Fruit fly (Drosophila melanogaster) whole organism, embryonic: ENCODE data around the gene Oatp33Eb.
A peak's percentile ranks its signal among the peaks of the same experiment; 100 is the strongest.

ENCODE experiments used
- Adf1 ChIP-seq: fragments of 200-800 bp; sonication (Bioruptor generic); IDR thresholded peaks from 2 replicates; pipeline ENCODE4 v1.3.6; 2022; ENCODE audit warnings: missing biosample characterization, missing genetic modification characterization
- Aef1 ChIP-seq: fragments of 200-800 bp; sonication (Bioruptor generic); IDR thresholded peaks from 3 replicates; pipeline ENCODE4 v1.3.6; 2022; ENCODE audit warnings: missing biosample characterization, missing genetic modification characterization
- Atf3 ChIP-seq: fragments of 200-800 bp; sonication (Bioruptor generic); optimal IDR thresholded peaks from 3 replicates; lab custom pipeline; 2016; ENCODE audit warnings: missing biosample characterization, missing genetic modification characterization
- Bteb2 ChIP-seq: fragments of 200-800 bp; sonication (Bioruptor generic); optimal IDR thresholded peaks from 2 replicates; lab custom pipeline; 2016; ENCODE audit warnings: missing biosample characterization, missing genetic modification characterization
- CG11085 ChIP-seq: fragments of 200-800 bp; sonication (Bioruptor generic); IDR thresholded peaks from 2 replicates; pipeline ENCODE4 v1.3.6; 2022; ENCODE audit warnings: missing biosample characterization, missing genetic modification characterization
- CG12104 ChIP-seq: fragments of 200-800 bp; sonication (Bioruptor generic); optimal IDR thresholded peaks from 3 replicates; lab custom pipeline; 2016; ENCODE audit warnings: missing biosample characterization, missing genetic modification characterization
- CG1233 ChIP-seq: fragments of 200-800 bp; sonication (Bioruptor generic); optimal IDR thresholded peaks from 4 replicates; lab custom pipeline; 2018; ENCODE audit warnings: missing biosample characterization, mild to moderate bottlenecking, missing genetic modification characterization
- CG12659 ChIP-seq: fragments of 200-800 bp; sonication (Bioruptor generic); optimal IDR thresholded peaks from 3 replicates; lab custom pipeline; 2017; ENCODE audit warnings: mild to moderate bottlenecking, missing biosample characterization, missing genetic modification reagents, missing genetic modification characterization
- CG12769 ChIP-seq: fragments of 200-800 bp; sonication (Bioruptor generic); optimal IDR thresholded peaks from 2 replicates; lab custom pipeline; 2019; ENCODE audit warnings: missing biosample characterization, mild to moderate bottlenecking, missing genetic modification characterization, moderate library complexity
- CG13296 ChIP-seq: fragments of 200-800 bp; sonication (Bioruptor generic); optimal IDR thresholded peaks from 3 replicates; lab custom pipeline; 2018; ENCODE audit warnings: missing biosample characterization, mild to moderate bottlenecking, missing genetic modification characterization
- CG14667 ChIP-seq: fragments of 200-800 bp; sonication (Bioruptor generic); IDR thresholded peaks from 2 replicates; pipeline ENCODE4 v1.3.6; 2022; ENCODE audit warnings: missing biosample characterization, missing genetic modification characterization
- CG15073 ChIP-seq: fragments of 200-800 bp; sonication (Bioruptor generic); optimal IDR thresholded peaks from 2 replicates; lab custom pipeline; 2016; ENCODE audit warnings: missing biosample characterization, missing genetic modification characterization
- CG16863 ChIP-seq: fragments of 200-800 bp; sonication (Bioruptor generic); optimal IDR thresholded peaks from 3 replicates; lab custom pipeline; 2016; ENCODE audit warnings: missing biosample characterization, missing genetic modification characterization
- CG17385 ChIP-seq: fragments of 200-800 bp; sonication (Bioruptor generic); optimal IDR thresholded peaks from 3 replicates; lab custom pipeline; 2018; ENCODE audit warnings: missing biosample characterization, mild to moderate bottlenecking, missing genetic modification characterization
- CG3847 ChIP-seq: fragments of 200-800 bp; sonication (Bioruptor generic); IDR thresholded peaks from 2 replicates; pipeline ENCODE4 v1.3.6; 2022; ENCODE audit warnings: missing biosample characterization, missing genetic modification characterization
- CG42726 ChIP-seq: fragments of 200-800 bp; sonication (Bioruptor generic); IDR thresholded peaks from 2 replicates; pipeline ENCODE4 v1.3.6; 2022; ENCODE audit warnings: missing biosample characterization, missing genetic modification characterization; ENCODE audit not compliant: partially characterized antibody
- CG4404 ChIP-seq: fragments of 200-800 bp; sonication (Bioruptor generic); IDR thresholded peaks from 2 replicates; pipeline ENCODE4 v1.3.6; 2022; ENCODE audit warnings: missing biosample characterization, missing genetic modification characterization
- CG7357 ChIP-seq: fragments of 200-800 bp; sonication (Bioruptor generic); IDR thresholded peaks from 3 replicates; pipeline ENCODE4 v1.3.6; 2022; ENCODE audit warnings: missing biosample characterization, missing genetic modification characterization
- CG7372 ChIP-seq: fragments of 200-800 bp; sonication (Bioruptor generic); IDR thresholded peaks from 2 replicates; pipeline ENCODE4 v1.3.6; 2022; ENCODE audit warnings: missing biosample characterization, missing genetic modification characterization
- CG7745 ChIP-seq: fragments of 200-800 bp; sonication (Bioruptor generic); optimal IDR thresholded peaks from 2 replicates; lab custom pipeline; 2018; ENCODE audit warnings: missing biosample characterization, mild to moderate bottlenecking, missing genetic modification characterization, moderate library complexity
- CG7839 ChIP-seq: fragments of 200-800 bp; sonication (Bioruptor generic); optimal IDR thresholded peaks from 3 replicates; lab custom pipeline; 2018; ENCODE audit warnings: missing biosample characterization, mild to moderate bottlenecking, missing genetic modification characterization, moderate library complexity
- Camta ChIP-seq: fragments of 200-800 bp; sonication (Bioruptor generic); optimal IDR thresholded peaks from 2 replicates; lab custom pipeline; 2016; ENCODE audit warnings: missing biosample characterization, missing genetic modification characterization
- Drgx ChIP-seq: fragments of 200-800 bp; sonication (Bioruptor generic); IDR thresholded peaks from 2 replicates; pipeline ENCODE4 v1.3.6; 2022; ENCODE audit warnings: missing biosample characterization, missing genetic modification characterization
- Kr ChIP-seq: fragments of 200-800 bp; sonication (Bioruptor generic); optimal IDR thresholded peaks from 2 replicates; lab custom pipeline; 2017; ENCODE audit warnings: missing biosample characterization, mild to moderate bottlenecking, missing genetic modification characterization
- Optix ChIP-seq: fragments of 200-800 bp; sonication (Bioruptor generic); IDR thresholded peaks from 3 replicates; pipeline ENCODE4 v1.3.6; 2022; ENCODE audit warnings: missing biosample characterization, missing genetic modification characterization
- Scr ChIP-seq: fragments of 200-800 bp; sonication (Bioruptor generic); IDR thresholded peaks from 2 replicates; pipeline ENCODE4 v1.3.6; 2022; ENCODE audit warnings: missing biosample characterization, missing genetic modification characterization; ENCODE audit not compliant: partially characterized antibody
- TFAM ChIP-seq: fragments of 200-800 bp; sonication (Bioruptor generic); optimal IDR thresholded peaks from 2 replicates; lab custom pipeline; 2017; ENCODE audit warnings: missing biosample characterization, missing genetic modification characterization, inconsistent platforms
- Tbp ChIP-seq: fragments of >200 bp; optimal IDR thresholded peaks from 2 replicates; lab custom pipeline; 2018; ENCODE audit warnings: missing biosample characterization, missing genetic modification characterization
- Trl ChIP-seq, 3 experiments: fragments of >200 bp in 2 of 3; fragments of 200-800 bp in 1 of 3; sonication (Bioruptor generic) in 1 of 3; optimal IDR thresholded peaks; 2 replicates in 1 of 3; 3 replicates in 2 of 3; lab custom pipeline; 2016 to 2017; ENCODE audit warnings: missing biosample characterization in 1 of 3, missing genetic modification characterization in 1 of 3
- YL-1 ChIP-seq: fragments of 200-800 bp; sonication (Bioruptor generic); optimal IDR thresholded peaks from 3 replicates; lab custom pipeline; 2017; ENCODE audit warnings: missing biosample characterization, mild to moderate bottlenecking, missing genetic modification characterization
- bowl ChIP-seq: fragments of 200-800 bp; sonication (Bioruptor generic); IDR thresholded peaks from 2 replicates; pipeline ENCODE4 v1.3.6; 2022; ENCODE audit warnings: missing biosample characterization, missing genetic modification characterization
- crp ChIP-seq, 2 experiments: fragments of 200-800 bp; sonication (Bioruptor generic); optimal IDR thresholded peaks; 2 replicates in 1 of 2; 3 replicates in 1 of 2; lab custom pipeline; 2017; ENCODE audit warnings: missing biosample characterization in 2 of 2, missing genetic modification characterization in 2 of 2, mild to moderate bottlenecking in 1 of 2, moderate library complexity in 1 of 2
- dmrt11E ChIP-seq: fragments of 200-800 bp; sonication (Bioruptor generic); optimal IDR thresholded peaks from 3 replicates; lab custom pipeline; 2018; ENCODE audit warnings: missing biosample characterization, mild to moderate bottlenecking, missing genetic modification characterization, moderate library complexity
- eyg ChIP-seq: fragments of 200-800 bp; sonication (Bioruptor generic); optimal IDR thresholded peaks from 3 replicates; lab custom pipeline; 2016; ENCODE audit warnings: missing biosample characterization, missing genetic modification characterization
- gro ChIP-seq: fragments of 200-800 bp; sonication (Bioruptor generic); optimal IDR thresholded peaks from 2 replicates; lab custom pipeline; 2016; ENCODE audit warnings: missing biosample characterization, missing genetic modification characterization
- h ChIP-seq: fragments of >200 bp; optimal IDR thresholded peaks from 2 replicates; lab custom pipeline; 2017
- hth ChIP-seq: fragments of >200 bp; optimal IDR thresholded peaks from 2 replicates; lab custom pipeline; 2017; ENCODE audit warnings: inconsistent platforms
- lilli ChIP-seq: fragments of 200-800 bp; sonication (Bioruptor generic); optimal IDR thresholded peaks from 3 replicates; lab custom pipeline; 2016; ENCODE audit warnings: missing biosample characterization, missing genetic modification characterization
- lov ChIP-seq, 2 experiments: fragments of 200-800 bp in 1 of 2; fragments of >200 bp in 1 of 2; sonication (Bioruptor generic) in 1 of 2; IDR thresholded peaks in 1 of 2; optimal IDR thresholded peaks in 1 of 2; 2 replicates in 1 of 2; 3 replicates in 1 of 2; pipeline versions ENCODE4 v1.3.6 to Lab custom; 2017 to 2022; ENCODE audit warnings: missing biosample characterization in 1 of 2, missing genetic modification characterization in 1 of 2
- phol ChIP-seq: fragments of 200-800 bp; sonication (Bioruptor generic); optimal IDR thresholded peaks from 3 replicates; lab custom pipeline; 2018; ENCODE audit warnings: missing biosample characterization, mild to moderate bottlenecking, missing genetic modification characterization, moderate library complexity
- repo ChIP-seq: fragments of 200-800 bp; sonication (Bioruptor generic); optimal IDR thresholded peaks from 2 replicates; lab custom pipeline; 2016; ENCODE audit warnings: missing biosample characterization, missing genetic modification characterization
- sim ChIP-seq: fragments of 200-800 bp; sonication (Bioruptor generic); IDR thresholded peaks from 2 replicates; pipeline ENCODE4 v1.3.6; 2022; ENCODE audit warnings: missing biosample characterization, missing genetic modification characterization
- sna ChIP-seq: fragments of 200-800 bp; sonication (Bioruptor generic); IDR thresholded peaks from 2 replicates; pipeline ENCODE4 v1.3.6; 2022; ENCODE audit warnings: missing biosample characterization, missing genetic modification characterization; ENCODE audit not compliant: partially characterized antibody
- sqz ChIP-seq: fragments of 200-800 bp; sonication (Bioruptor generic); optimal IDR thresholded peaks from 3 replicates; lab custom pipeline; 2018; ENCODE audit warnings: missing biosample characterization, mild to moderate bottlenecking, missing genetic modification characterization
- tna ChIP-seq: fragments of 200-800 bp; sonication (Bioruptor generic); IDR thresholded peaks from 2 replicates; pipeline ENCODE4 v1.3.6; 2022; ENCODE audit warnings: missing biosample characterization, missing genetic modification characterization; ENCODE audit not compliant: partially characterized antibody
- tup ChIP-seq: fragments of 200-800 bp; sonication (Bioruptor generic); optimal IDR thresholded peaks from 2 replicates; lab custom pipeline; 2016; ENCODE audit warnings: missing biosample characterization, mild to moderate bottlenecking, missing genetic modification characterization, moderate library complexity
- yki ChIP-seq: fragments of >200 bp; optimal IDR thresholded peaks from 3 replicates; lab custom pipeline; 2018
- z ChIP-seq: fragments of 200-800 bp; sonication (Bioruptor generic); IDR thresholded peaks from 3 replicates; pipeline ENCODE4 v1.3.6; 2022; ENCODE audit warnings: missing biosample characterization, missing genetic modification characterization
- zen ChIP-seq: fragments of 200-800 bp; sonication (Bioruptor generic); optimal IDR thresholded peaks from 3 replicates; lab custom pipeline; 2018; ENCODE audit warnings: missing biosample characterization, mild to moderate bottlenecking, missing genetic modification characterization, moderate library complexity

The Oatp33Eb gene

DNA sequence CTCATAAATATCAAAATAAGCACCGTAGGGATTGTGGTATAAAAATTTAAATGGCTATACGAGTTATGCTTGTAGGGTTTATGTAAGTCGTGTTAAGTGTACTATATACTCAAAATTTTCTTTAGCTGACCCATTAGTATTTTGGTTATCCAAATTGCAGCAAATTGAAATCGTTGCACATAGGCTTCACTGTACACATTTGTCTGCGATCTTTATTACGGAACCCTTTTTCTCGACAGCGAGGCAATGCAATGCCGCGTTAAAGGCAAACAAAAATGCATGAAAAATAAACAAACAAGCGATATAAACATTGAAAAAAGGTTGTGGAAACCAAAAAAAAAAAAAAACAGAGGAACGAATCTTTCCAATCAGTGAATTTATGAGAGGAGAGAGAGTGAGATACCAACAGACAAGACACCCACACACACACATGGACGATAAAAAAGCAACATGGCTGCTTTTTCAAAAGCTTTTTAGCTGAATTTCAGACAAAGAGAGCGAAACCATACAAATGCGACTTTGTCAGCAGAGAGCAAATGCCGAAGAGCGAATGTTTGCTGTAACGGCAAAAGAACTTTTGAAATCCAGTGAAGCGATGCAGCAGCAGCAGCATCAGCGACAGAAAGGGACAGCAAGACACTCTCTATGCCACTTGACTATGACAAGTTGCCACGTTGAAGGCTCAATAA, 35.7 kb downstream of the Oatp33Eb start (continued):
- TF ChIP-seq Bteb2 (GFP tag; lab: Kevin White, UChicago) (peak; percentile 87), lov (optimal IDR thresholded peaks at IDR 0.05; lab: Kevin White, UChicago) (no peak), lov (GFP tag; IDR thresholded peaks at IDR 0.05; lab: Robert Waterston, UW) (peak; percentile 81; the same call in 1 of the 3 replicates), CG4404 (GFP tag; lab: Robert Waterston, UW) (no peak), sqz (GFP tag; lab: Kevin White, UChicago) (peak; percentile 92), Scr (GFP tag; lab: Robert Waterston, UW) (no peak), Aef1 (GFP tag; lab: Robert Waterston, UW) (peak; percentile 77), tna (GFP tag; lab: Robert Waterston, UW) (no peak), YL-1 (GFP tag; lab: Kevin White, UChicago) (peak; percentile 68), dmrt11E (tag; lab: Kevin White, UChicago) (peak; percentile 76), repo (GFP tag; lab: Kevin White, UChicago) (peak; percentile 85), Atf3 (GFP tag; lab: Kevin White, UChicago) (peak; percentile 86), sim (GFP tag; lab: Robert Waterston, UW) (peak; percentile 57; the same call in 1 of the 2 replicates), phol (peak; percentile 85), z (GFP tag; lab: Robert Waterston, UW) (peak; percentile 70; the same call in 2 of the 3 replicates), Camta (GFP tag; lab: Kevin White, UChicago) (peak; percentile 90), CG16863 (GFP tag; lab: Kevin White, UChicago) (peak; percentile 88), CG12104 (GFP tag; lab: Kevin White, UChicago) (peak; percentile 81), Tbp (GFP tag; lab: Kevin White, UChicago) (no peak), tup (GFP tag; lab: Kevin White, UChicago) (no peak), CG15073 (peak; percentile 71), CG7745 (tag; lab: Kevin White, UChicago) (peak; percentile 9), sna (GFP tag; lab: Robert Waterston, UW) (no peak), yki (no peak), Trl (optimal IDR thresholded peaks at IDR 0.05; lab: Kevin White, UChicago) (peak; percentile 83 to 91), Trl (GFP tag; optimal IDR thresholded peaks at IDR 0.05; lab: Kevin White, UChicago) (peak; percentile 88), CG42726 (GFP tag; lab: Robert Waterston, UW) (no peak), CG12769 (tag; lab: Kevin White, UChicago) (peak; percentile 93), CG7357 (GFP tag; lab: Robert Waterston, UW) (peak; percentile 71; the same call in 1 of the 3 replicates), CG14667 (GFP tag; lab: Robert Waterston, UW) (no peak; the same call in 1 of the 2 replicates), CG1233 (GFP tag; lab: Kevin White, UChicago) (peak; percentile 85), Optix (GFP tag; lab: Robert Waterston, UW) (peak; percentile 82), eyg (GFP tag; lab: Kevin White, UChicago) (peak; percentile 88), CG11085 (GFP tag; lab: Robert Waterston, UW) (no peak), Adf1 (GFP tag; lab: Robert Waterston, UW) (peak; percentile 18; the same call in 1 of the 2 replicates), Drgx (GFP tag; lab: Robert Waterston, UW) (peak; percentile 96), zen (tag; lab: Kevin White, UChicago) (peak; percentile 65), bowl (peak; percentile 71; the same call in 1 of the 2 replicates), CG13296 (GFP tag; lab: Kevin White, UChicago) (peak; percentile 88), CG7372 (GFP tag; lab: Robert Waterston, UW) (peak; percentile 85), CG12659 (peak; percentile 92), gro (GFP tag; lab: Kevin White, UChicago) (peak; percentile 88), lilli (GFP tag; lab: Kevin White, UChicago) (peak; percentile 93), hth (lab: Kevin White, UChicago) (no peak), h (lab: Kevin White, UChicago) (no peak), crp (GFP tag; optimal IDR thresholded peaks at IDR 0.05; lab: Kevin White, UChicago) (peak in 1 of 2 experiments; percentile 2), TFAM (GFP tag; lab: Kevin White, UChicago) (no peak), CG3847 (peak; percentile 87), CG7839 (tag; lab: Kevin White, UChicago) (peak; percentile 90), CG17385 (peak; percentile 84), Kr (GFP tag; lab: Kevin White, UChicago) (no peak)
